Worm (Caenorhabditis elegans) whole organism, late embryonic: ENCODE measurements around the gene R07E5.11.

Experiments
- F13H6.1 ChIP-seq: sonication (generic microtip); optimal IDR thresholded peaks from 2 replicates; lab custom pipeline; 2016; ENCODE audit warnings: missing genetic modification characterization, missing compliant biosample characterization
- ama-1 ChIP-seq: fragments of 150-350 bp; optimal IDR thresholded peaks from 2 replicates; lab custom pipeline; 2014
- ceh-19 ChIP-seq: fragments of 200-800 bp; sonication (Bioruptor generic); optimal IDR thresholded peaks from 2 replicates; lab custom pipeline; 2018; ENCODE audit warnings: mild to moderate bottlenecking, missing genetic modification characterization, missing compliant biosample characterization

- TF ChIP-seq ama-1 (lab: Kevin White, UChicago) (no peak), F13H6.1 (tag; lab: Kevin White, UChicago) (no peak), ceh-19 (GFP tag; lab: Kevin White, UChicago) (no peak)
Observed at ce11 chrIII:4394496-4394895, 20.5 kb downstream of the R07E5.11 start, which contains the start of gene R07E5.4.
